Fruit fly (Drosophila melanogaster) whole organism, embryonic: ENCODE data around the gene NK7.1.
A peak's percentile ranks its signal among the peaks of the same experiment; 100 is the strongest.

ENCODE experiments used
- Abd-B ChIP-seq: fragments of 200-800 bp; sonication (Bioruptor generic); optimal IDR thresholded peaks from 2 replicates; lab custom pipeline; 2018; ENCODE audit warnings: missing biosample characterization, mild to moderate bottlenecking, missing genetic modification characterization, moderate library complexity
- BEAF-32 ChIP-seq: fragments of 200-800 bp; sonication (Bioruptor generic); optimal IDR thresholded peaks from 3 replicates; lab custom pipeline; 2017; ENCODE audit warnings: missing biosample characterization, missing genetic modification characterization, mild to moderate bottlenecking, moderate library complexity, missing genetic modification reagents
- Bdp1 ChIP-seq: fragments of 200-800 bp; sonication (Bioruptor generic); optimal IDR thresholded peaks from 3 replicates; lab custom pipeline; 2016; ENCODE audit warnings: missing biosample characterization, missing genetic modification characterization
- Blimp-1 ChIP-seq: fragments of 200-800 bp; sonication (Bioruptor generic); optimal IDR thresholded peaks from 3 replicates; lab custom pipeline; 2018; ENCODE audit warnings: missing biosample characterization, missing genetic modification characterization, mild to moderate bottlenecking, moderate library complexity, missing genetic modification reagents
- CG10274 ChIP-seq: fragments of 200-800 bp; sonication (Bioruptor generic); optimal IDR thresholded peaks from 3 replicates; lab custom pipeline; 2017; ENCODE audit warnings: missing biosample characterization, mild to moderate bottlenecking, missing genetic modification characterization
- CG10431 ChIP-seq: fragments of 200-800 bp; sonication (Bioruptor generic); optimal IDR thresholded peaks from 3 replicates; lab custom pipeline; 2018; ENCODE audit warnings: missing biosample characterization, mild to moderate bottlenecking, missing genetic modification characterization
- CG11398 ChIP-seq: fragments of 200-800 bp; sonication (Bioruptor generic); optimal IDR thresholded peaks from 2 replicates; lab custom pipeline; 2016; ENCODE audit warnings: missing biosample characterization, missing genetic modification characterization
- CG12104 ChIP-seq: fragments of 200-800 bp; sonication (Bioruptor generic); optimal IDR thresholded peaks from 3 replicates; lab custom pipeline; 2016; ENCODE audit warnings: missing biosample characterization, missing genetic modification characterization
- CG14014 ChIP-seq: fragments of 200-800 bp; sonication (Bioruptor generic); IDR thresholded peaks from 2 replicates; pipeline ENCODE4 v1.3.6; 2022; ENCODE audit warnings: missing biosample characterization, missing genetic modification characterization
- CG14860 ChIP-seq: fragments of 200-800 bp; sonication (Bioruptor generic); IDR thresholded peaks from 3 replicates; pipeline ENCODE4 v1.3.6; 2022; ENCODE audit warnings: missing biosample characterization, missing genetic modification characterization; ENCODE audit not compliant: partially characterized antibody
- CG16815 ChIP-seq: fragments of 200-800 bp; sonication (Bioruptor generic); optimal IDR thresholded peaks from 3 replicates; lab custom pipeline; 2017; ENCODE audit warnings: missing biosample characterization, mild to moderate bottlenecking, missing genetic modification characterization
- CG1792 ChIP-seq: fragments of 200-800 bp; sonication (Bioruptor generic); optimal IDR thresholded peaks from 2 replicates; lab custom pipeline; 2016; ENCODE audit warnings: missing biosample characterization, missing genetic modification characterization
- CG18262 ChIP-seq: fragments of 200-800 bp; optimal IDR thresholded peaks from 3 replicates; lab custom pipeline; 2019; ENCODE audit warnings: missing biosample characterization, mild to moderate bottlenecking, missing genetic modification characterization, moderate library complexity
- CG2129 ChIP-seq: fragments of 200-800 bp; sonication (Bioruptor generic); IDR thresholded peaks from 2 replicates; pipeline ENCODE4 v1.3.6; 2022; ENCODE audit warnings: missing biosample characterization, missing genetic modification characterization; ENCODE audit not compliant: partially characterized antibody
- CG2712 ChIP-seq: fragments of 200-800 bp; optimal IDR thresholded peaks from 3 replicates; lab custom pipeline; 2019; ENCODE audit warnings: missing biosample characterization, mild to moderate bottlenecking, missing genetic modification characterization, moderate library complexity
- CG2875 ChIP-seq: fragments of 200-800 bp; sonication (Bioruptor generic); optimal IDR thresholded peaks from 2 replicates; lab custom pipeline; 2017; ENCODE audit warnings: missing biosample characterization, mild to moderate bottlenecking, missing genetic modification characterization, missing genetic modification reagents
- CG4404 ChIP-seq: fragments of 200-800 bp; sonication (Bioruptor generic); IDR thresholded peaks from 2 replicates; pipeline ENCODE4 v1.3.6; 2022; ENCODE audit warnings: missing biosample characterization, missing genetic modification characterization
- CG4707 ChIP-seq: fragments of 200-800 bp; sonication (Bioruptor generic); optimal IDR thresholded peaks from 2 replicates; lab custom pipeline; 2018; ENCODE audit warnings: missing biosample characterization, mild to moderate bottlenecking, missing genetic modification characterization, moderate library complexity
- CG8281 ChIP-seq: fragments of 200-800 bp; sonication (Bioruptor generic); optimal IDR thresholded peaks from 2 replicates; lab custom pipeline; 2018; ENCODE audit warnings: missing biosample characterization, mild to moderate bottlenecking, missing genetic modification characterization, moderate library complexity
- CG8388 ChIP-seq: fragments of 200-800 bp; sonication (Bioruptor generic); optimal IDR thresholded peaks from 2 replicates; lab custom pipeline; 2019; ENCODE audit warnings: missing biosample characterization, mild to moderate bottlenecking, missing genetic modification characterization, moderate library complexity
- CG8944 ChIP-seq: fragments of 200-800 bp; sonication (Bioruptor generic); optimal IDR thresholded peaks from 3 replicates; lab custom pipeline; 2016; ENCODE audit warnings: missing biosample characterization, missing genetic modification characterization
- CG9437 ChIP-seq: fragments of 200-800 bp; sonication (Bioruptor generic); optimal IDR thresholded peaks from 2 replicates; lab custom pipeline; 2018; ENCODE audit warnings: missing biosample characterization, mild to moderate bottlenecking, missing genetic modification characterization
- D ChIP-seq, 2 experiments: fragments of 200-800 bp in 1 of 2; fragments of >200 bp in 1 of 2; sonication (Bioruptor generic) in 1 of 2; optimal IDR thresholded peaks; 2 replicates in 1 of 2; 3 replicates in 1 of 2; lab custom pipeline; 2017; ENCODE audit warnings: mild to moderate bottlenecking in 1 of 2, missing biosample characterization in 1 of 2, missing genetic modification characterization in 1 of 2, missing genetic modification reagents in 1 of 2
- Dek ChIP-seq: fragments of 200-800 bp; sonication (Bioruptor generic); optimal IDR thresholded peaks from 3 replicates; lab custom pipeline; 2019; ENCODE audit warnings: missing biosample characterization, mild to moderate bottlenecking, missing genetic modification characterization, moderate library complexity
- Dip3 ChIP-seq: fragments of 200-800 bp; sonication (Bioruptor generic); optimal IDR thresholded peaks from 3 replicates; lab custom pipeline; 2016; ENCODE audit warnings: missing biosample characterization, missing genetic modification characterization
- Dp ChIP-seq: fragments of 200-800 bp; sonication (Bioruptor generic); optimal IDR thresholded peaks from 2 replicates; lab custom pipeline; 2018; ENCODE audit warnings: missing biosample characterization, mild to moderate bottlenecking, missing genetic modification characterization, moderate library complexity
- MTF-1 ChIP-seq: fragments of 200-800 bp; sonication (Bioruptor generic); optimal IDR thresholded peaks from 2 replicates; lab custom pipeline; 2018; ENCODE audit warnings: missing biosample characterization, mild to moderate bottlenecking, missing genetic modification characterization, borderline replicate concordance
- Stat92E ChIP-seq, 3 experiments: fragments of >200 bp in 2 of 3; fragments of 200-800 bp in 1 of 3; sonication (Bioruptor generic) in 1 of 3; optimal IDR thresholded peaks; 2 replicates each; lab custom pipeline; 2017 to 2019; ENCODE audit warnings: missing biosample characterization in 3 of 3, missing genetic modification characterization in 3 of 3, mild to moderate bottlenecking in 1 of 3, moderate library complexity in 1 of 3
- amos ChIP-seq: fragments of 200-800 bp; sonication (Bioruptor generic); IDR thresholded peaks from 2 replicates; pipeline ENCODE4 v1.3.6; 2022; ENCODE audit warnings: missing biosample characterization, missing genetic modification characterization; ENCODE audit not compliant: partially characterized antibody
- aop ChIP-seq: fragments of 200-800 bp; sonication (Bioruptor generic); IDR thresholded peaks from 2 replicates; pipeline ENCODE4 v1.3.6; 2022; ENCODE audit warnings: missing biosample characterization, missing genetic modification characterization
- bowl ChIP-seq: fragments of 200-800 bp; sonication (Bioruptor generic); IDR thresholded peaks from 2 replicates; pipeline ENCODE4 v1.3.6; 2022; ENCODE audit warnings: missing biosample characterization, missing genetic modification characterization
- chif ChIP-seq, 2 experiments: fragments of 200-800 bp; sonication (Bioruptor generic); optimal IDR thresholded peaks; 3 replicates each; lab custom pipeline; 2016; ENCODE audit warnings: missing biosample characterization in 2 of 2, missing genetic modification characterization in 2 of 2
- chm ChIP-seq: fragments of 200-800 bp; sonication (Bioruptor generic); IDR thresholded peaks from 2 replicates; pipeline ENCODE4 v1.3.6; 2022; ENCODE audit warnings: missing biosample characterization, missing genetic modification characterization
- dpn ChIP-seq, 2 experiments: fragments of 200-800 bp; sonication (Bioruptor generic); optimal IDR thresholded peaks; 3 replicates each; lab custom pipeline; 2016; ENCODE audit warnings: missing biosample characterization in 2 of 2, missing genetic modification characterization in 2 of 2
- fd96Cb ChIP-seq: fragments of 200-800 bp; sonication (Bioruptor generic); optimal IDR thresholded peaks from 2 replicates; lab custom pipeline; 2018; ENCODE audit warnings: missing biosample characterization, mild to moderate bottlenecking, missing genetic modification characterization, moderate library complexity
- ftz-f1 ChIP-seq: fragments of 200-800 bp; sonication (Bioruptor generic); optimal IDR thresholded peaks from 2 replicates; lab custom pipeline; 2016; ENCODE audit warnings: missing biosample characterization, missing genetic modification characterization
- gfzf ChIP-seq: fragments of 200-800 bp; sonication (Bioruptor generic); optimal IDR thresholded peaks from 2 replicates; lab custom pipeline; 2016; ENCODE audit warnings: missing biosample characterization, mild to moderate bottlenecking, missing genetic modification characterization, moderate library complexity
- gt ChIP-seq: fragments of 200-800 bp; sonication (Bioruptor generic); IDR thresholded peaks from 2 replicates; pipeline ENCODE4 v1.3.6; 2022; ENCODE audit warnings: missing biosample characterization, missing genetic modification characterization
- ken ChIP-seq: fragments of 200-800 bp; sonication (Bioruptor generic); IDR thresholded peaks from 3 replicates; pipeline ENCODE4 v1.3.6; 2022; ENCODE audit warnings: missing biosample characterization, missing genetic modification characterization
- lola ChIP-seq, 3 experiments: fragments of >200 bp in 2 of 3; fragments of 200-800 bp in 1 of 3; sonication (Bioruptor generic) in 1 of 3; optimal IDR thresholded peaks; 2 replicates each; lab custom pipeline; 2017 to 2019; ENCODE audit warnings: missing biosample characterization in 3 of 3, missing genetic modification characterization in 3 of 3, mild to moderate bottlenecking in 1 of 3, moderate library complexity in 1 of 3
- pan ChIP-seq, 4 experiments: fragments of >200 bp in 3 of 4; fragments of 200-800 bp in 1 of 4; sonication (Bioruptor generic) in 1 of 4; optimal IDR thresholded peaks in 3 of 4; IDR thresholded peaks in 1 of 4; 2 replicates each; pipeline versions ENCODE4 v1.3.6 to Lab custom; 2017 to 2022; ENCODE audit warnings: missing biosample characterization in 2 of 4, missing genetic modification characterization in 2 of 4, mixed read lengths in 1 of 4
- peb ChIP-seq: fragments of 200-800 bp; sonication (Bioruptor generic); IDR thresholded peaks from 2 replicates; pipeline ENCODE4 v1.3.6; 2022; ENCODE audit warnings: missing biosample characterization, missing genetic modification characterization
- pho ChIP-seq: fragments of 200-800 bp; sonication (Bioruptor generic); optimal IDR thresholded peaks from 2 replicates; lab custom pipeline; 2016; ENCODE audit warnings: missing biosample characterization, missing genetic modification characterization
- repo ChIP-seq: fragments of 200-800 bp; sonication (Bioruptor generic); optimal IDR thresholded peaks from 2 replicates; lab custom pipeline; 2016; ENCODE audit warnings: missing biosample characterization, missing genetic modification characterization
- rib ChIP-seq: fragments of 200-800 bp; sonication (Bioruptor generic); IDR thresholded peaks from 2 replicates; pipeline ENCODE4 v1.3.6; 2022; ENCODE audit warnings: missing biosample characterization, missing genetic modification characterization
- sc ChIP-seq, 3 experiments: fragments of >200 bp in 2 of 3; fragments of 200-800 bp in 1 of 3; sonication (Bioruptor generic) in 1 of 3; optimal IDR thresholded peaks; 2 replicates in 2 of 3; 3 replicates in 1 of 3; lab custom pipeline; 2017; ENCODE audit warnings: mild to moderate bottlenecking in 1 of 3, missing biosample characterization in 1 of 3, missing genetic modification characterization in 1 of 3, missing genetic modification reagents in 1 of 3
- tin ChIP-seq: fragments of 200-800 bp; sonication (Bioruptor generic); optimal IDR thresholded peaks from 3 replicates; lab custom pipeline; 2016; ENCODE audit warnings: missing biosample characterization, missing genetic modification characterization
- trh ChIP-seq: fragments of 200-800 bp; sonication (Bioruptor generic); optimal IDR thresholded peaks from 2 replicates; lab custom pipeline; 2016; ENCODE audit warnings: missing biosample characterization, missing genetic modification characterization

Gene NK7.1

dm6 chr3R:14308801-14309217, 63.9 kb downstream of the NK7.1 start, which contains the start of gene Polr2I (continued):
- no peak for TF ChIP-seq peb (GFP tag; lab: Robert Waterston, UW)
- TF ChIP-seq CG2712 (tag; lab: Kevin White, UChicago): peak; percentile 54
- no peak for TF ChIP-seq D (optimal IDR thresholded peaks at IDR 0.05; lab: Kevin White, UChicago)
- no peak for TF ChIP-seq D (GFP tag; optimal IDR thresholded peaks at IDR 0.05; lab: Kevin White, UChicago)
- no peak for TF ChIP-seq gt (GFP tag; lab: Robert Waterston, UW)
- no peak for TF ChIP-seq Dip3
- TF ChIP-seq CG14014 (GFP tag; lab: Robert Waterston, UW): no peak
- TF ChIP-seq aop (GFP tag; lab: Robert Waterston, UW): no peak
- TF ChIP-seq fd96Cb (tag; lab: Kevin White, UChicago): peak; percentile 28
- TF ChIP-seq CG16815 (GFP tag; lab: Kevin White, UChicago): peak; percentile 16
- no peak for TF ChIP-seq MTF-1
- TF ChIP-seq gfzf (GFP tag; lab: Kevin White, UChicago): peak; percentile 62
- TF ChIP-seq dpn (GFP tag; optimal IDR thresholded peaks at IDR 0.05; lab: Kevin White, UChicago): peak in 1 of 2 experiments; percentile 10
- TF ChIP-seq trh: no peak
- no peak for TF ChIP-seq CG1792 (GFP tag; lab: Kevin White, UChicago)
- TF ChIP-seq CG9437 (GFP tag; lab: Kevin White, UChicago): peak; percentile 28
- TF ChIP-seq Stat92E (GFP tag; optimal IDR thresholded peaks at IDR 0.05; lab: Kevin White, UChicago): no peak
- peak; percentile 61 for TF ChIP-seq Abd-B
- peak; percentile 30 for TF ChIP-seq BEAF-32
- peak; percentile 13 for TF ChIP-seq Dek (tag; lab: Kevin White, UChicago)
- no peak for TF ChIP-seq CG4707 (GFP tag; lab: Kevin White, UChicago)
- TF ChIP-seq pan (optimal IDR thresholded peaks at IDR 0.05; lab: Kevin White, UChicago): no peak
- peak in 1 of 2 experiments; percentile 27 for TF ChIP-seq pan (GFP tag; optimal IDR thresholded peaks at IDR 0.05 in 1 of 2, IDR thresholded peaks at IDR 0.05 in 1 of 2)
- no peak for TF ChIP-seq amos (GFP tag; lab: Robert Waterston, UW)
- TF ChIP-seq CG11398 (GFP tag; lab: Kevin White, UChicago): no peak
- peak; percentile 50 for TF ChIP-seq CG18262 (tag; lab: Kevin White, UChicago)
- TF ChIP-seq CG4404 (GFP tag; lab: Robert Waterston, UW): 0 out of 2 replicates have a peak, but pooled peaks have one; percentile 14
- TF ChIP-seq lola (GFP tag; optimal IDR thresholded peaks at IDR 0.05; lab: Kevin White, UChicago): peak in 1 of 3 experiments; percentile 40
- no peak for TF ChIP-seq chm
- TF ChIP-seq CG10431 (GFP tag; lab: Kevin White, UChicago): peak; percentile 21
- no peak for TF ChIP-seq CG10274 (GFP tag; lab: Kevin White, UChicago)
- no peak for TF ChIP-seq rib (GFP tag; lab: Robert Waterston, UW)
- no peak for TF ChIP-seq CG2129 (GFP tag; lab: Robert Waterston, UW)
- TF ChIP-seq CG14860 (GFP tag; lab: Robert Waterston, UW): no peak
- no peak for TF ChIP-seq bowl (GFP tag; lab: Robert Waterston, UW)
- TF ChIP-seq tin (GFP tag; lab: Kevin White, UChicago): peak; percentile 25
- no peak for TF ChIP-seq ftz-f1 (GFP tag; lab: Kevin White, UChicago)
- TF ChIP-seq Dp: peak; percentile 21
- TF ChIP-seq CG8388 (GFP tag; lab: Kevin White, UChicago): peak; percentile 18
- TF ChIP-seq repo (GFP tag; lab: Kevin White, UChicago): no peak
- TF ChIP-seq chif (GFP tag; optimal IDR thresholded peaks at IDR 0.05; lab: Kevin White, UChicago): no peak
- no peak for TF ChIP-seq sc (optimal IDR thresholded peaks at IDR 0.05; lab: Kevin White, UChicago)
- no peak for TF ChIP-seq sc (GFP tag; optimal IDR thresholded peaks at IDR 0.05; lab: Kevin White, UChicago)
- TF ChIP-seq CG12104 (GFP tag; lab: Kevin White, UChicago): peak; percentile 12
- TF ChIP-seq CG8281 (tag; lab: Kevin White, UChicago): no peak
- TF ChIP-seq Blimp-1: no peak
- TF ChIP-seq CG8944 (GFP tag; lab: Kevin White, UChicago): no peak
- TF ChIP-seq ken (GFP tag; lab: Robert Waterston, UW): no peak
- TF ChIP-seq Bdp1: no peak
- no peak for TF ChIP-seq CG2875 (GFP tag; lab: Kevin White, UChicago)
- no peak for TF ChIP-seq pho (GFP tag; lab: Kevin White, UChicago)
